Fruit fly (Drosophila melanogaster): ENCODE results near the gene CG5746.

Gene CG5746

dm6 chr3R:24333182-24333808 lies 15.3 kb downstream of the CG5746 start, which contains the start of the genes Rrp5 and Dis3 (continued):
- TF ChIP-seq CG7786 (GFP tag; optimal IDR thresholded peaks at IDR 0.05) (peak; percentile 43), Hand (GFP tag; optimal IDR thresholded peaks at IDR 0.05) (no peak), CG11093 (GFP tag; IDR thresholded peaks at IDR 0.05) (no peak), CG17385 (GFP tag; optimal IDR thresholded peaks at IDR 0.05) (no peak), CG8089 (GFP tag; optimal IDR thresholded peaks at IDR 0.05) (peak; percentile 7), Hr39 (optimal IDR thresholded peaks at IDR 0.05) (no peak), tup (GFP tag; optimal IDR thresholded peaks at IDR 0.05) (no peak), CG9727 (GFP tag; optimal IDR thresholded peaks at IDR 0.05) (no peak), CG10462 (GFP tag; optimal IDR thresholded peaks at IDR 0.05) (no peak), dysf (GFP tag; IDR thresholded peaks at IDR 0.05) (peak; percentile 47; the same call in 2 of the 3 replicates), peb (GFP tag; IDR thresholded peaks at IDR 0.05) (no peak), CG9215 (GFP tag; IDR thresholded peaks at IDR 0.05) (peak; percentile 33), CG15514 (GFP tag; optimal IDR thresholded peaks at IDR 0.05) (peak; percentile 85), PHDP (tag; optimal IDR thresholded peaks at IDR 0.05) (no peak), rib (GFP tag; IDR thresholded peaks at IDR 0.05) (no peak), ftz-f1 (GFP tag; optimal IDR thresholded peaks at IDR 0.05) (peak; percentile 37), sug (tag; optimal IDR thresholded peaks at IDR 0.05) (no peak), nerfin-2 (GFP tag; IDR thresholded peaks at IDR 0.05; ENCODE audit: partially characterized antibody) (no peak), CG12155 (GFP tag; optimal IDR thresholded peaks at IDR 0.05) (peak; percentile 22), CG12744 (GFP tag; optimal IDR thresholded peaks at IDR 0.05) (no peak), YL-1 (GFP tag; optimal IDR thresholded peaks at IDR 0.05) (peak; percentile 97), HHEX (GFP tag; optimal IDR thresholded peaks at IDR 0.05) (no peak), CG18764 (GFP tag; optimal IDR thresholded peaks at IDR 0.05) (no peak), crc (GFP tag; optimal IDR thresholded peaks at IDR 0.05) (no peak), gro (GFP tag; optimal IDR thresholded peaks at IDR 0.05) (no peak), CG3065 (GFP tag; optimal IDR thresholded peaks at IDR 0.05) (no peak), ATbp (GFP tag; optimal IDR thresholded peaks at IDR 0.05) (no peak), Xrp1 (GFP tag; IDR thresholded peaks at IDR 0.05) (peak; percentile 28; the same call in 1 of the 2 replicates), so (GFP tag; IDR thresholded peaks at IDR 0.05) (no peak), CG10543 (GFP tag; optimal IDR thresholded peaks at IDR 0.05) (no peak), CG6765 (GFP tag; optimal IDR thresholded peaks at IDR 0.05) (no peak), ab (GFP tag; optimal IDR thresholded peaks at IDR 0.05) (no peak), NK7.1 (GFP tag; optimal IDR thresholded peaks at IDR 0.05) (no peak), CG8281 (tag; optimal IDR thresholded peaks at IDR 0.05) (no peak), Chrac-16 (GFP tag; optimal IDR thresholded peaks at IDR 0.05) (no peak), CG3847 (GFP tag; IDR thresholded peaks at IDR 0.05) (peak; percentile 64; the same call in 1 of the 2 replicates), CG7963 (GFP tag; IDR thresholded peaks at IDR 0.05; ENCODE audit: partially characterized antibody) (no peak), CG12299 (tag; optimal IDR thresholded peaks at IDR 0.05) (no peak), NfI (GFP tag; optimal IDR thresholded peaks at IDR 0.05) (no peak)

dm6 chr3R:24320342-24320711 lies 28.3 kb downstream of the CG5746 start:
- no peak for TF ChIP-seq ssp (GFP tag; IDR thresholded peaks at IDR 0.05)
- TF ChIP-seq ro (GFP tag; IDR thresholded peaks at IDR 0.05), result no peak
- no peak for TF ChIP-seq CG31441 (GFP tag; IDR thresholded peaks at IDR 0.05)
- no peak for TF ChIP-seq CG15269 (tag; optimal IDR thresholded peaks at IDR 0.05)
- no peak for TF ChIP-seq H2.0 (GFP tag; IDR thresholded peaks at IDR 0.05)
- no peak for TF ChIP-seq p53 (GFP tag; optimal IDR thresholded peaks at IDR 0.05)
- TF ChIP-seq MBD-R2 (GFP tag; IDR thresholded peaks at IDR 0.05), result peak; percentile 49
- TF ChIP-seq Taf1 (GFP tag; IDR thresholded peaks at IDR 0.05), result no peak
- peak; percentile 46; the same call in 1 of the 3 replicates for TF ChIP-seq CG7963 (GFP tag; IDR thresholded peaks at IDR 0.05; ENCODE audit: partially characterized antibody)
- TF ChIP-seq Oaz (GFP tag; IDR thresholded peaks at IDR 0.05), result no peak
- TF ChIP-seq Drgx (GFP tag; IDR thresholded peaks at IDR 0.05), result no peak
- TF ChIP-seq sens (GFP tag), result peak; percentile 90
- peak; percentile 59; the same call in 1 of the 3 replicates for TF ChIP-seq hb (GFP tag; IDR thresholded peaks at IDR 0.05; ENCODE audit: partially characterized antibody)
- no peak for TF ChIP-seq eyg (GFP tag; optimal IDR thresholded peaks at IDR 0.05)
- peak; percentile 35 for TF ChIP-seq CG7745 (tag; optimal IDR thresholded peaks at IDR 0.05)
- TF ChIP-seq Aef1 (GFP tag; IDR thresholded peaks at IDR 0.05), result no peak
